Worm (Caenorhabditis elegans) whole organism, dauer: Measurements from ENCODE around the gene elt-3.

Experiments used
- unc-62 ChIP-seq: sonication (generic microtip); optimal IDR thresholded peaks from 2 replicates; lab custom pipeline; 2017; ENCODE audit warnings: missing biosample characterization, missing genetic modification reagents, missing genetic modification characterization

elt-3 gene

DNA sequence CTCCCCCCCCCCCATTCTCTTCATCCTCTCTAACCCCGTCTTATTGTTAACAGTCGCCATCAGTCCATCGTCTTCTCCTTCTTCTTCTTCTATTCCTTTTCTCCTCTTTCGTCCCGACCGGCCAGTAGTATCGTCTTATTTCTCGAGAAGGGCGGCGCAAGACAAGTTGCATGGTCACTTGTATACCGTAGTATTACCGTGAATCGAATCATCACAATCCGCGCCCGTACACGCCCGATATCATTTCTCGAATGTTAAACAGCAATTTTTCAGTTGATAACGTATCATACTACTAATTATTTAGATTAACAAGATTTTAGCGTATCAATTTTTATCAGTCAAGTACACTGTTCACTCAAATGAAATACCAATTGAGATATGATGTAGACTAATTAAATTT lies 3.2 kb downstream of the elt-3 start:
- no peak for TF ChIP-seq unc-62 (GFP tag; lab: Kevin White, UChicago)

DNA sequence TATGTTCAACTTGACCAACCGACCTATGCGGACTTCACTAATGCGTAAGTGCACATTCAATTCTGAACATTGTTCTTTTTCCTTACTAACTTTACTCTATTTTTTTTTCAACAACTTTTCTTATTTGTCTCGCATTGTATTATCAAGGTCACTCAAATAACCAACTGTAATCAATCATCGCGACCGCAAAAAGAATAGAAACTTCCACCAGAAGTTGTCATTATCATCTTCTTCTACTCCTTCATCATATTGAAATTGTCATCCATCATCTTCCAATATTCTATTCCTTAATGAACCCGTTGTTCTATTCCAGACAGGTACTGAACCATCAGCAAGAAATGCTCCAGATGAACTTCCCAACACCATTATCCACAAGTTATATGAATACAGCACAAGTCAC lies 4.7 kb downstream of the elt-3 start:
- TF ChIP-seq unc-62 (GFP tag; lab: Kevin White, UChicago) = no peak

DNA sequence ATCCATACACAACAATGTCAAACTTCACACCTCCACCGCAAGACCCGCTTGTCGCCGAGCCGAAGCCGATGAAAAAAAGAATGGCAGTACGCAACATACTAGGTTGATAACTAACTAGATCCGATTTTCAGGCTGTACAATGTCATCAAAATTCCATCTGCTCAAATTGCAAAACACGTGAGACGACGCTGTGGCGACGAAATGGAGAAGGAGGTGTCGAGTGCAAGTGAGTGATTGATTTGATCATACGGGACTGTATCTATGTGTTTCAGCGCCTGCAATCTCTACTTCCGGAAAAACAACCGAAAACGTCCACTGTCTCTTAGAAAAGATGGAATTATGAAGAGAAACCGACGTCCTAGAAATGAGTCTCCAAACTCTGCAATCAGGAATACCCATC lies 5.6 kb downstream of the elt-3 start:
- no peak for TF ChIP-seq unc-62 (GFP tag; lab: Kevin White, UChicago)

DNA sequence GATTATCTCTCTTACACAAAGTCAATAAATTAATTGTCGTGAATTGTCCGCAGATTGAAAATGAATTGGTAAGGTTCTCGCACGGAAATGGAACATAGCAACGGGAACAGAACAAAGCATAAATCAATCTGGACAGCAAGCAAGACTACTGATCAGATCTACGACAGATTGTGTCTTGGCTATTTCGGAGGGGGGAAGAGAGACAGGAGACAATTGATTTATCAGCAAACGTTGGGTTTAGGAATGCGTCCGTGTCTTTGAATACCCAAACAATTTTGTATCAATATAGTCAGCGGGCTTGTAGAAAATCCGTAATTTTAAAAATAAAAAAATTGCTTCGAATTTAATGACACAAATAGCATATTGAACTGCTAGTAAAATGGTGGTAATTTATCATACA lies 6.6 kb downstream of the elt-3 start:
- TF ChIP-seq unc-62 (GFP tag; lab: Kevin White, UChicago) = no peak

DNA sequence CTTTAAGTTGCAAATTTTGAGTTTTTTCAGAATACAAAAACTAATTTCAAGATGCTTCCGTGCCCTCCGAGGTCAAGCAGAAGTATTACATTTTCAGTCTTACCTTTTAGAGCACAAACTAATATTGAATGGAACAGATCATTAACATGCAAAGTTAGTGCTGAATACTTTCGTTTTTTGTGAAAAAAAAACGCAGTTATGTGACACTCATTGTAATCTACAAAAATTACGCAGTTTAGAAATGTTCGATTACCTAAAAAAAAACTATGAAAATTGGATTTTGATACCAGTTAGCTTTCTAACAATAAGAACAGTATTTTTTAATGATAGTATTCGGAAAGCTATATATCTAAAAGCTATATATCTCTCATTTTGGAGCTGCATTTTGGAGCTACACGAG lies 7.2 kb downstream of the elt-3 start:
- TF ChIP-seq unc-62 (GFP tag; lab: Kevin White, UChicago) = no peak

DNA sequence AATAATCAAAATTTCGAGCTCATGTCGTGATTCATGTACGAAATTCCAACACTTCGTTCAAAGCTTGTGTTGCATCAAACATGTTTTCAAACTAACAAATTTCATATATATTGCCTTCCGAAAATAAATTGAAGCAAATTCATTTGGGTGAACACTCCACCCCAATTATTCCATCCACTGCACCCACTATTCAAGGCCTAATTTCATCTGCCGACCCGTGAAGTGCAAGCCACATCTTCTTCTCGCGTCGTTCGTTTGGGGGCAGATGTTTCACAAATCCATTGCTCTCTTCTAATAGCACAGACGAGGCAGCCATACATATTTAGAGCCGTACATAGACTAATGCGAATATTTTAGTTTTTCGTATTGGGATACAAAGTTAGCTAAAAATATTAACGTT lies 9.5 kb downstream of the elt-3 start:
- no peak for TF ChIP-seq unc-62 (GFP tag; lab: Kevin White, UChicago)

DNA sequence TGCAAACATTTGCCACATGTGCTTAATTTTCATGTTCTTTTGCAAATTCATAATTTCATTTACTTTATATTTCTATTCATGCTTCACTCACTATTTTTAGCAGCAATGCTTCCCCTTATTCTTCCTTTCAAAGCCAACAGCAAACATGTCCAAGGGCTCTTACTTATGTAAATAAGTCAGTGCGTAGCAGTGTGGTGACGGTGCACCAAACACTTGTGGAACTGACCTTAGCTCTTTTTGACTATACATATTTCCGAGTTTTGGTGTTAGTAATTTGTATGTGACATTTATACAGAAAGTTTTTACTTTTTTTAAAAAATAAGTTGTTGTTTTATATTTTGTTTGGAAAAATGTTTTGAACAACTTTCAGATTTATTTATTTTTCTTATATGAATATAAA lies 10.4 kb downstream of the elt-3 start:
- TF ChIP-seq unc-62 (GFP tag; lab: Kevin White, UChicago) = no peak

DNA sequence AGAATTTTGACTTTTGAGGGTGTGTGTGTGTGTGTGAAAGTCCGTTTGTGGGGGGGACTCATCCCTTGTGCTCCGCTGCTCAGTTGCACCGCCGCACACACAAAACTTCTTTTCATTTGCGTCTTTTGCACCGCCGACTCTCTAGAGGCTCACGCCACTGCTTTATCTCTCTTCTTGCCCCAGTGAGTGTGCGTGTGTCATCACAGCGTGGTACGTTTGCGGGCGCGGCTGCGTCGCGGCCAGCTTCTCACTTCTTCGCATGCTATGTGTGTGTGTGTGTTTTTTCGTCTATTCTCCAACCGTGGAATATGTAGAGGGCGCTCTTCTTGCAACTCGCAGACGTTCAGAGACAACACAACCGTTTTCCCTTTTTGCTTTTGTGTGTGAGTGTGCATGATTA lies 10.8 kb downstream of the elt-3 start:
- TF ChIP-seq unc-62 (GFP tag; lab: Kevin White, UChicago) = no peak

DNA sequence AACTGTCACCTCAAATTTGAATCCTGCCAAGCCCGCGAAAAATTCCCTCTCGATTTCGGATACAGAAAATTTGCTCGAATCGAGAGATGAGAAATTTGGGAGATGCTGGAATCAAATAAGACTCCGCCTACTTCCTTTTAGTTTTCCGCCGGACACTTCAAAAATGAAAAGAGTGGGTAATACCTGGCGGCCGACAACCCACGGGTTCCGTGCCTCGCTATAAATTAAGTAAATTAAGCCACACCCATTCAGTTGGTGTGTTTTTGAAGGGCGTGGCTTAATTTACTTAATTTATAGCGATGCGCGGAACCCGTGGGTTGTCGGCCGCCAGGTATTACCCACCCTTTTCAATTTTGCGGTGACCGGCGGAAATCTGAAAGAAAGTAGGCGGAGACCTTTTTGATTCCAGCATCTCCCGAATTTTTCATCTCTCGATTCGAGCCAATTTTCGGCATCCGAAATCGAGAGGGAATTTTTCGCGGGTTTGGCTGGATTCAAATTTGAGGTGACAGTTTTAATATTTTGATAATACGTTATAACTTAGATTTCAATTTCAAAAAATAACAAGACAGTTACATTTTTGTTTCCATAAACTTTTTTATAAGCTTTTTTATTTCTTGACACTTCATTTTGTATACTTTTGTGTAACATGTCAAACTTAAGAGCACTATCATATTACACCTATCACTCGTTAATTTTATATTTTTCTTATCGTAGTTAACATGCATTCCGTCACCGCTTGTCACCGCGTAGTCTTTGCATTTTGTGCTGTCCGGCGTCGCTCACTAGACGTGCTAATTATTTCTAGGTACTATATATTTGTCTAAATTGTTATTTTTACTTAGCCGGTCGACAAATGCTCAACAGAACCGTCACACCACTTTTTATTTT lies 12.3 kb downstream of the elt-3 start:
- TF ChIP-seq unc-62 (GFP tag; lab: Kevin White, UChicago) = no peak

DNA sequence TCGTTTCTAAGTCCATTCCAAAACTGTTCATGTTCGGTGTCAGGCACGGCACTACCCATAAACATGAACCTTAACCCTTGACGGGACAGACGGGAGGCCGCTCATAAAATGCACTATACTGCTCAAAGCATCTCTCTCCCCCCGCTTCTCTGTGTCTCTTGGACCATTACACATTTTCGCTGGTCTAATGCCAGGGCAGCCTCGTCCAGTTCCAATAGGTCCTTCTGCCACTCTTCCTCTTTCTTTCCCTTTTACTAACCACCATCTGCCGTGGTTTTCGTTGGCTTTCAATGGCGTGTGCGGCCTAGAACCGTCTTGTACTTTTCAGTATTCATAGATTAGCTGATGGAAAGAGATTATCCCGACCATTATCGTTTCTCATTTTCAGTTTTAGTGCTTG lies 13.5 kb downstream of the elt-3 start:
- TF ChIP-seq unc-62 (GFP tag; lab: Kevin White, UChicago) = no peak

DNA sequence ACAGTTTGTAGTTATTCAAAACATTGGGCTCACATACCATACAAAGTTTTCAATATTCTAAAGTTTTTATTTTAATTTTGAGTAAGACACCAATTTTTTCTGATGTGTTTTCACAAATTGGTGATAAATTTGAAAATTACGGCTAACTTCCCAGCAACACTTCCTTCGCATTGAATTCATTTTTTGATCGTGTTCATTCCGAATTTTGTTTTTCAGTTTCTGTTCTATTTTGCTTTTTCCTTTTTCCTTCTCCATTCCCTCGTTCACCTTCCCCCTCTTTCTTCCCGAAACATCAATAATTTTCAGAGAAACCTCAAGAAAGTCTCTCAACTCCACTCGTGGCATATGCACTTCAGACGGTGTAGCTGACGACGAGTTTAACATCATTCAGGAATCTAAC lies 14.1 kb downstream of the elt-3 start, which contains the start of gene alg-1:
Gene alg-1, plus strand, starts transcription at position 301 of the 400 bp plus-strand sequence.
- no peak for TF ChIP-seq unc-62 (GFP tag; lab: Kevin White, UChicago)

DNA sequence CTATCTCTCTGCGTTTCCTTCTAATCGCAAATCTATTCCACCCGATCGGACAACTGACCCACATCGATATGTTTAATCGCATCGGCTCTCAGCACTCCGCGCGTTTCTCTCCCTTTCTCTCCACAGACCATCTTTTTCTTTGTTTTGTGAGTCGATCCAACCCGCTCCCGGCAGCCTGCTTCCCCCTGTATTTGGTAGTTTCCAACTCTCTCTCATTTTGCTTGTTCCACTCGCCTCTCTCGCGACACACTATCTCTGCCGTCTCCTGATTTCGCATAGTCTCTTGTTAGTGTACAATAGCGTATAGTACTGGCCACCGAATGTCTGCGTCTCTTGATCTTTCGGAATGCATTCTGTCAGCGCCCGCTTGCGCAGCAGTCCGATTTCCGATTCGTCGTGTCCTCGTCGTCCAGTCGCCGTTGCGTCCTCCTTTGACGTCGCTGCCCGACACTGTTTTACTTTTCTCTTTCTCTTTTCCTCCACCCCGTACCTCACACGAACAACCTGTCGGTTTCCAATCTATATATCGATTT lies 16.0 kb downstream of the elt-3 start:
- no peak for TF ChIP-seq unc-62 (GFP tag; lab: Kevin White, UChicago)

DNA sequence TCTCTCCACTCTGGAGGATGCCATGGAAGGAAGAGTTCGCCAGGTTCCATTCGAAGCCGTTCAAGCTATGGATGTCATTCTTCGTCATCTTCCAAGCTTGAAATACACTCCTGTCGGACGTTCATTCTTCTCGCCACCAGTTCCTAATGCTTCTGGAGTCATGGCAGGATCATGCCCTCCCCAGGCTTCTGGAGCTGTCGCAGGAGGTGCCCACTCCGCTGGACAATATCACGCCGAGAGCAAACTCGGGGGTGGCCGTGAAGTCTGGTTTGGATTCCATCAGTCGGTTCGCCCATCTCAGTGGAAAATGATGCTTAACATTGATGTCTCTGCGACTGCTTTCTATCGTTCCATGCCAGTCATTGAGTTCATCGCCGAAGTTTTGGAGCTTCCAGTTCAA lies 17.7 kb downstream of the elt-3 start:
- TF ChIP-seq unc-62 (GFP tag; lab: Kevin White, UChicago) = no peak

DNA sequence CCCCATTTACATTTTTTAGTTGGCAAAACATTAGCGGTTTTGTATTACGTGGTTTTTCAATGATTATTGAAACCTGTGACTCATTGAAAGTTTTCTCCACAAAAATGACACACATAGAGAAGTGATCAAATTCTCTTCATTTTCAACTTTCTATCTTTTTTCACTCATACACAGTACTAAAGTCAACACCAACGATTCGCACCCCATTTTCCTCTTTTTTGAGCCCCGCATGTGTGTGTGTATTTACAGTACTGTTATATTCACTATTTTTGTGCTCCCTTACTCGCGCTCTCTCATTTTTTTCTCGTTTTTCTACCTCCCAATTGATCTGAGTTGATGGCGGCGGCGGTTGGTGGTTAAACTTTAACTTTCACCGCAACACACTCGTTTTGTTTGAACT lies 23.8 kb downstream of the elt-3 start:
- TF ChIP-seq unc-62 (GFP tag; lab: Kevin White, UChicago) = no peak

DNA sequence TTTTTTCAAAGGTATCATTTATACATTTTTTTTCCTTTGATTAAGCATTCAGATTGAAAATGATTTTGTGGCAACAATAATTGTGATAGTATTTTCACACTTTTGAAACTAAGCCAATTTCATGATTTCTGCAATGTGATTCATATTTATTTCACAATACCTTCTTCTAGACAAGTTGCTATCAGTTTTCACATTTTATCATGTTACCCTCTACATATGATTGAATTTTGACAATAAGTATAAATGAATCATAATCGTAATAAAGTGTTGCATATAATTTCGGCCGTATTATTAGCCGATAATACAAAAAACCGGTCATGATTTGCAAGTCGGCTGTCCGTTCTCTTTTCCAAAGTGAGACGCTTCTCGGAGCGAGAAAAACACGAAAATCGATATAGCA lies 24.7 kb downstream of the elt-3 start:
- no peak for TF ChIP-seq unc-62 (GFP tag; lab: Kevin White, UChicago)

DNA sequence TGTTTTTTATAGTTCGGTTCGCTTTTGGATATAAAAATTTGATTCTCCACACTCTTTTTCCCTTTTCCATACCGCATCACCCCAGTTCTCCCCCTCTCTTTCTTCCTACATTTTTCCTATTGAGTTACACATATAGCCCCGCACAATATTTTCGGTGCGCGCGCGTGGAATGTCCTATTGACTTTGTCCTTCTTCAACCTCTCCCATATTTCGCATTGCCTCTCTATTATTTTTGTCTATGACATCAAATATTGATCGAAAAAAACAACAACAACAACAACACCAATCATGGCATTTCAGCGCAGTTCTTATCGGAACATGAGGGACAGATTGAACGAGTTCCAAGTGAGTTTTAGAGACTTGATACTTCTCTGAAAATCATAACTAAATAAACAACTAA lies 25.2 kb downstream of the elt-3 start, which contains the start of gene syx-2:
Gene syx-2, plus strand, starts transcription at position 301 of the 400 bp plus-strand sequence.
- no peak for TF ChIP-seq unc-62 (GFP tag; lab: Kevin White, UChicago)

DNA sequence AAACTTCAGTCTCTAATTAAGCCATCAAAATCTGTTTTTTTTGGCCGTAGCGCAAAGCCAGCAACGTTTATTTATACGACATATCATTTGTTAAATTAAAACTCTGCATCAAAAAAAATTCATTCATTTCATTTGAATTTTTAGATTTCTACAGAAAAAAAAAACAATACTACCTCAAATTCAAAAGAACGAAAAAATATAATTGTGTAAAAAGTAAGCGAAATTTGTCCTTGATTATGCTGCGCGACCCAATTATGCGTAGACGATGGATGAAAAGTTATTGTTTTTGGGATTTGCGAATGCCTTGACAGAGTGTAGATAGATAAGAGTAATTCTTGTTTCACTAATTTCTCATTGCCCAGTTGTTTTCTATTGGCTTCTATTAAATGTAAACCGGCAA lies 28.5 kb downstream of the elt-3 start, which contains the start of gene F48F7.3:
Gene F48F7.3, plus strand, starts transcription at position 301 of the 400 bp plus-strand sequence.
- no peak for TF ChIP-seq unc-62 (GFP tag; lab: Kevin White, UChicago)
